Worm (Caenorhabditis elegans): ENCODE results near the gene T28D6.4.

Gene T28D6.4

DNA sequence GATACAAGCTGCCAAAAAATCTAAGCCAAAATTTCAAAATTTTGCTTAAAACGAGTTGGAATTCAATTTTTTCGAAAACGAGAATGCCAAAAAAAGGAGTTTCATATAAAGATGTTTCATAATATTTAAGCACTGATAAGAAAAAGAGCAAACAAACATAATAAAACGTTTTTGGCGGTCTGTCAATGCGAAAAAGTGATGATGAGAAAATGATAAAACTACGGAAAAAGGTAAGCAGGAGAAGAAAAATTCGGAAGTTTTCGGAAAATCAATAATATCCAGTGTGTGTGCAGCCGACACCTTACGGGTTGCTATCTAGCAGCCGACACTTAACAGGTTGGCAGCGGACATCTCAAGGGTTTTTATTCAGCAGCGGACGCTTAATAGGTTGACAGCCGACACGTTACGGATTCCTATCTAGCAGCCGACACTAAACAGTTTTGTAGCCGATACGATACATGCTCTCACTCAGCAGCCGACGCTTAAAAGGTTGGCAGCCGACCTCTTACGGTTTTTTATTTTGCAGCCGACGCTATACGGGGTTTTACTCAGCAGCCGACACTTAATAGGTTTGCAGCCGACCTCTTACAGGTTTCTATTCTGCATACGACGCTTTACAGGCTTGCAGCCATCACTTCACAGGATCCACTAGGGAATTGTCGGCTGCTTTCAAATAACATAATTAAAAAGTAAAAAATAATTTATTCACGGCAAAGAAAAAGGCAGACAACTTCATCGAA is 12.1 kb downstream of the T28D6.4 start:
- no peak for TF ChIP-seq nhr-2 (tag; optimal IDR thresholded peaks at IDR 0.05)
- no peak for TF ChIP-seq M03D4.4 (tag; optimal IDR thresholded peaks at IDR 0.05)
- no peak for TF ChIP-seq lin-32 (GFP tag; optimal IDR thresholded peaks at IDR 0.05)
- TF ChIP-seq mab-5 (tag; optimal IDR thresholded peaks at IDR 0.05), result no peak

DNA sequence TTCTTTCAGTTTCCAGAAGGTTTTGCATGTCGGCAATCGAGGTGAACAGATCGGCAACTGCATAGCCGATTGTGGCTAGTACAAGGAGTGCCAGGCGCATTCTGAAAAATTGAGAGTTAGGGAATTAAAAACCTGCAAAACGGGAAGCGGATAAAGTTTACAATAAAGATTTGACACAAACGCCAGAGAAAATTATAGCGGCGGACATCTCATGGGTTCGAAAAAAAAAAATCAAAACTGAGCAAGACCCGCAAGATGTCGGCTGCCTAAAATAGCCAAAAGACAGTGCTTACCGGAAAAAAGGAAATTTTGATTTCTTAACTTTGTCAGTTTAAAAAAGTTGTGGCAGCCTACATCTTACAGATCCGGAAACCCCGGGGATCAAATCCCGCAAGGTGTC is 17.6 kb downstream of the T28D6.4 start, which contains the start of gene dpy-18:
Gene dpy-18 (minus strand): TSS at position 101 of the 400 bp plus-strand sequence.
- TF ChIP-seq bed-3 (GFP tag; optimal IDR thresholded peaks at IDR 0.05), result no peak
- TF ChIP-seq sem-2 (GFP tag; optimal IDR thresholded peaks at IDR 0.05), result no peak
- no peak for TF ChIP-seq zip-8 (tag; optimal IDR thresholded peaks at IDR 0.05)
- no peak for TF ChIP-seq nhr-237 (tag; optimal IDR thresholded peaks at IDR 0.05)
- TF ChIP-seq snpc-4 (tag; optimal IDR thresholded peaks at IDR 0.05), result no peak
- TF ChIP-seq nhr-76 (tag; optimal IDR thresholded peaks at IDR 0.05), result no peak
- no peak for TF ChIP-seq M03D4.4 (tag; optimal IDR thresholded peaks at IDR 0.05)
- no peak for TF ChIP-seq lin-32 (GFP tag; optimal IDR thresholded peaks at IDR 0.05)
- no peak for TF ChIP-seq tbx-8 (GFP tag; optimal IDR thresholded peaks at IDR 0.05)
- no peak for TF ChIP-seq mab-5 (tag; optimal IDR thresholded peaks at IDR 0.05)
- no peak for TF ChIP-seq unc-62 (GFP tag; optimal IDR thresholded peaks at IDR 0.05)
- no peak for TF ChIP-seq blmp-1 (tag; optimal IDR thresholded peaks at IDR 0.05)
- TF ChIP-seq nhr-28 (tag; optimal IDR thresholded peaks at IDR 0.05), result no peak
- no peak for TF ChIP-seq sptf-1 (tag; optimal IDR thresholded peaks at IDR 0.05)
- TF ChIP-seq ces-1 (GFP tag; optimal IDR thresholded peaks at IDR 0.05), result no peak
- no peak for TF ChIP-seq drap-1 (GFP tag; optimal IDR thresholded peaks at IDR 0.05)
- TF ChIP-seq elt-3 (tag; optimal IDR thresholded peaks at IDR 0.05), result no peak
- no peak for TF ChIP-seq mep-1 (tag; optimal IDR thresholded peaks at IDR 0.05)
- TF ChIP-seq ceh-83 (GFP tag; optimal IDR thresholded peaks at IDR 0.05), result no peak
- no peak for TF ChIP-seq pha-4 (tag; optimal IDR thresholded peaks at IDR 0.05)

ce11 chrIII:11378450-11378849 is 18.2 kb downstream of the T28D6.4 start:
- TF ChIP-seq drap-1 (GFP tag; optimal IDR thresholded peaks at IDR 0.05), result no peak
- no peak for TF ChIP-seq nhr-76 (tag; optimal IDR thresholded peaks at IDR 0.05)
- TF ChIP-seq ham-2 (GFP tag; optimal IDR thresholded peaks at IDR 0.05), result no peak
- TF ChIP-seq flh-1 (GFP tag; optimal IDR thresholded peaks at IDR 0.05), result no peak
- no peak for TF ChIP-seq ces-1 (GFP tag; optimal IDR thresholded peaks at IDR 0.05)
- no peak for TF ChIP-seq lin-13 (tag; optimal IDR thresholded peaks at IDR 0.05)
- no peak for TF ChIP-seq snpc-4 (tag; optimal IDR thresholded peaks at IDR 0.05)

DNA sequence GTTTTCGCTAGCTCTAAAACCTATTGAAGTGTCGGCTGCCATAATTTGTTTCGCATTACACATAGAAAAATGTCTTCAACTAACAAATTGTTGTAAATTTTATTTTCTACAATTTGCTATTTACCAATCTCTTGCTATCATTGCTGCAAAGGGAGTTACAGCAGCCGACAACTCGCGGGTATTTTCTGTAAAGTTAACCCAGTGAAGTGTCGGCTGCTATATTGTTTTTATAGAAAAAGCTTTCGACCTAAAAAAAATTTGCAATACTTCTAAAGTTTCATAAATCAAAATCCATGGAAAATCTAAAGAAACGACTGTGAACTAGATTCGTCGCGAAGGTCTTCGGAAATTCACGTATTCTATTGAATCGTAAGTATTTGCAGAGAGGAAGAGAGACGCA is 18.7 kb downstream of the T28D6.4 start:
- TF ChIP-seq unc-62 (GFP tag; optimal IDR thresholded peaks at IDR 0.05) (no peak), elt-1 (tag; optimal IDR thresholded peaks at IDR 0.05; ENCODE audit: borderline replicate concordance, insufficient read depth) (no peak), mls-2 (tag; optimal IDR thresholded peaks at IDR 0.05) (no peak), unc-39 (tag; optimal IDR thresholded peaks at IDR 0.05) (no peak), drap-1 (GFP tag; optimal IDR thresholded peaks at IDR 0.05) (no peak), lin-13 (tag; optimal IDR thresholded peaks at IDR 0.05) (no peak), elt-3 (tag; optimal IDR thresholded peaks at IDR 0.05) (no peak), ztf-11 (tag; optimal IDR thresholded peaks at IDR 0.05) (no peak), ceh-39 (tag; optimal IDR thresholded peaks at IDR 0.05) (no peak), ceh-43 (GFP tag; optimal IDR thresholded peaks at IDR 0.05) (no peak), sem-2 (GFP tag; optimal IDR thresholded peaks at IDR 0.05) (no peak), nhr-237 (tag; optimal IDR thresholded peaks at IDR 0.05) (no peak), pha-4 (tag; optimal IDR thresholded peaks at IDR 0.05) (no peak), blmp-1 (tag; optimal IDR thresholded peaks at IDR 0.05) (no peak), lsy-2 (tag; optimal IDR thresholded peaks at IDR 0.05) (no peak), nhr-2 (tag; optimal IDR thresholded peaks at IDR 0.05) (no peak), tbx-8 (GFP tag; optimal IDR thresholded peaks at IDR 0.05) (no peak), ces-1 (GFP tag; optimal IDR thresholded peaks at IDR 0.05) (no peak), flh-1 (GFP tag; optimal IDR thresholded peaks at IDR 0.05) (no peak)

- TF ChIP-seq nhr-2 (tag; optimal IDR thresholded peaks at IDR 0.05) (no peak), hlh-1 (tag; optimal IDR thresholded peaks at IDR 0.05) (peak; percentile 91), M03D4.4 (tag; optimal IDR thresholded peaks at IDR 0.05) (peak; percentile 22)
These were observed 20.3 kb downstream of the T28D6.4 start for ce11 chrIII:11380555-11380954.
